Fruit fly (Drosophila melanogaster) whole organism, embryonic: ENCODE measurements around the gene Ice2.

Experiments
- Ada2b ChIP-seq: fragments of 200-800 bp; sonication (Bioruptor generic); IDR thresholded peaks from 2 replicates; pipeline ENCODE4 v1.3.6; 2022; ENCODE audit warnings: missing biosample characterization, missing genetic modification characterization
- CG10431 ChIP-seq: fragments of 200-800 bp; sonication (Bioruptor generic); optimal IDR thresholded peaks from 3 replicates; lab custom pipeline; 2018; ENCODE audit warnings: missing biosample characterization, mild to moderate bottlenecking, missing genetic modification characterization
- CG10462 ChIP-seq: fragments of 200-800 bp; sonication (Bioruptor generic); optimal IDR thresholded peaks from 2 replicates; lab custom pipeline; 2016; ENCODE audit warnings: missing biosample characterization, missing genetic modification characterization
- CG10565 ChIP-seq: fragments of 200-800 bp; sonication (Bioruptor generic); optimal IDR thresholded peaks from 3 replicates; lab custom pipeline; 2016; ENCODE audit warnings: missing biosample characterization, mild to moderate bottlenecking, missing genetic modification characterization
- CG11085 ChIP-seq: fragments of 200-800 bp; sonication (Bioruptor generic); IDR thresholded peaks from 2 replicates; pipeline ENCODE4 v1.3.6; 2022; ENCODE audit warnings: missing biosample characterization, missing genetic modification characterization
- CG12236 ChIP-seq: fragments of 200-800 bp; sonication (Bioruptor generic); optimal IDR thresholded peaks from 2 replicates; lab custom pipeline; 2016; ENCODE audit warnings: missing biosample characterization, missing genetic modification characterization
- CG12299 ChIP-seq: fragments of 200-800 bp; sonication (Bioruptor generic); optimal IDR thresholded peaks from 2 replicates; lab custom pipeline; 2018; ENCODE audit warnings: missing biosample characterization, mild to moderate bottlenecking, missing genetic modification characterization
- CG13894 ChIP-seq: fragments of 200-800 bp; sonication (Bioruptor generic); optimal IDR thresholded peaks from 3 replicates; lab custom pipeline; 2018; ENCODE audit warnings: missing biosample characterization, mild to moderate bottlenecking, missing genetic modification characterization, moderate library complexity
- CG14710 ChIP-seq: fragments of 200-800 bp; sonication (Bioruptor generic); optimal IDR thresholded peaks from 3 replicates; lab custom pipeline; 2019; ENCODE audit warnings: missing biosample characterization, mild to moderate bottlenecking, missing genetic modification characterization, moderate library complexity
- CG16863 ChIP-seq: fragments of 200-800 bp; sonication (Bioruptor generic); optimal IDR thresholded peaks from 3 replicates; lab custom pipeline; 2016; ENCODE audit warnings: missing biosample characterization, missing genetic modification characterization
- CG18619 ChIP-seq: fragments of 200-800 bp; sonication (Bioruptor generic); optimal IDR thresholded peaks from 3 replicates; lab custom pipeline; 2017; ENCODE audit warnings: missing biosample characterization, mild to moderate bottlenecking, missing genetic modification characterization
- CG32767 ChIP-seq: fragments of 200-800 bp; sonication (Bioruptor generic); IDR thresholded peaks from 2 replicates; pipeline ENCODE4 v1.3.6; 2022; ENCODE audit warnings: missing biosample characterization, missing genetic modification characterization
- CG32772 ChIP-seq: fragments of 200-800 bp; sonication (Bioruptor generic); IDR thresholded peaks from 2 replicates; pipeline ENCODE4 v1.3.6; 2022; ENCODE audit warnings: missing biosample characterization, missing genetic modification characterization
- CG3281 ChIP-seq: fragments of 200-800 bp; sonication (Bioruptor generic); optimal IDR thresholded peaks from 3 replicates; lab custom pipeline; 2017; ENCODE audit warnings: missing biosample characterization, mild to moderate bottlenecking, missing genetic modification characterization
- CG33213 ChIP-seq: fragments of 200-800 bp; sonication (Bioruptor generic); optimal IDR thresholded peaks from 3 replicates; lab custom pipeline; 2016; ENCODE audit warnings: missing biosample characterization, missing genetic modification characterization
- CG34224 ChIP-seq: fragments of 200-800 bp; sonication (Bioruptor generic); IDR thresholded peaks from 3 replicates; pipeline ENCODE4 v1.3.6; 2022; ENCODE audit warnings: missing biosample characterization, missing genetic modification characterization; ENCODE audit not compliant: partially characterized antibody
- CG4617 ChIP-seq: fragments of 200-800 bp; sonication (Bioruptor generic); optimal IDR thresholded peaks from 3 replicates; lab custom pipeline; 2016; ENCODE audit warnings: missing biosample characterization, missing genetic modification characterization, borderline replicate concordance
- CG6689 ChIP-seq: fragments of 200-800 bp; sonication (Bioruptor generic); IDR thresholded peaks from 2 replicates; pipeline ENCODE4 v1.3.6; 2022; ENCODE audit warnings: missing biosample characterization, missing genetic modification characterization
- CG6813 ChIP-seq: fragments of 200-800 bp; sonication (Bioruptor generic); optimal IDR thresholded peaks from 2 replicates; lab custom pipeline; 2017; ENCODE audit warnings: missing biosample characterization, missing genetic modification characterization, mild to moderate bottlenecking, moderate library complexity, missing genetic modification reagents
- CG7745 ChIP-seq: fragments of 200-800 bp; sonication (Bioruptor generic); optimal IDR thresholded peaks from 2 replicates; lab custom pipeline; 2018; ENCODE audit warnings: missing biosample characterization, mild to moderate bottlenecking, missing genetic modification characterization, moderate library complexity
- CG7963 ChIP-seq: fragments of 200-800 bp; sonication (Bioruptor generic); IDR thresholded peaks from 3 replicates; pipeline ENCODE4 v1.3.6; 2022; ENCODE audit warnings: missing biosample characterization, missing genetic modification characterization; ENCODE audit not compliant: partially characterized antibody
- CG9437 ChIP-seq: fragments of 200-800 bp; sonication (Bioruptor generic); optimal IDR thresholded peaks from 2 replicates; lab custom pipeline; 2018; ENCODE audit warnings: missing biosample characterization, mild to moderate bottlenecking, missing genetic modification characterization
- CoRest ChIP-seq: fragments of 200-800 bp; sonication (Bioruptor generic); optimal IDR thresholded peaks from 3 replicates; lab custom pipeline; 2018; ENCODE audit warnings: missing biosample characterization, mild to moderate bottlenecking, missing genetic modification characterization, moderate library complexity
- Deaf1 ChIP-seq: fragments of 200-800 bp; optimal IDR thresholded peaks from 3 replicates; lab custom pipeline; 2019; ENCODE audit warnings: missing biosample characterization, mild to moderate bottlenecking, missing genetic modification characterization, moderate library complexity
- Fer3 ChIP-seq: fragments of 200-800 bp; sonication (Bioruptor generic); optimal IDR thresholded peaks from 2 replicates; lab custom pipeline; 2018; ENCODE audit warnings: missing biosample characterization, mild to moderate bottlenecking, missing genetic modification characterization, moderate library complexity
- Gsc ChIP-seq: fragments of 200-800 bp; sonication (Bioruptor generic); IDR thresholded peaks from 2 replicates; pipeline ENCODE4 v1.3.6; 2022; ENCODE audit warnings: missing biosample characterization, missing genetic modification characterization
- Hmr ChIP-seq: fragments of 200-800 bp; sonication (Bioruptor generic); optimal IDR thresholded peaks from 3 replicates; lab custom pipeline; 2017; ENCODE audit warnings: mild to moderate bottlenecking, missing biosample characterization, missing genetic modification reagents, missing genetic modification characterization
- Lpt ChIP-seq: fragments of >200 bp; optimal IDR thresholded peaks from 2 replicates; lab custom pipeline; 2018; ENCODE audit warnings: missing biosample characterization, missing genetic modification characterization
- MBD-R2 ChIP-seq: fragments of 200-800 bp; sonication (Bioruptor generic); IDR thresholded peaks from 2 replicates; pipeline ENCODE4 v1.3.6; 2022; ENCODE audit warnings: missing biosample characterization, missing genetic modification characterization
- Med ChIP-seq: fragments of 200-800 bp; sonication (Bioruptor generic); peaks from one replicate; lab custom pipeline; 2016; ENCODE audit warnings: missing biosample characterization, missing genetic modification characterization, mild to moderate bottlenecking, inconsistent platforms, moderate library complexity
- Trl ChIP-seq, 3 experiments: fragments of >200 bp in 2 of 3; fragments of 200-800 bp in 1 of 3; sonication (Bioruptor generic) in 1 of 3; optimal IDR thresholded peaks; 2 replicates in 1 of 3; 3 replicates in 2 of 3; lab custom pipeline; 2016 to 2017; ENCODE audit warnings: missing biosample characterization in 1 of 3, missing genetic modification characterization in 1 of 3
- Xrp1 ChIP-seq: fragments of 200-800 bp; sonication (Bioruptor generic); IDR thresholded peaks from 2 replicates; pipeline ENCODE4 v1.3.6; 2022; ENCODE audit warnings: missing biosample characterization, missing genetic modification characterization
- ase ChIP-seq: fragments of 200-800 bp; sonication (Bioruptor generic); IDR thresholded peaks from 3 replicates; pipeline ENCODE4 v1.3.6; 2022; ENCODE audit warnings: missing biosample characterization, missing genetic modification characterization
- chn ChIP-seq: fragments of 200-800 bp; sonication (Bioruptor generic); optimal IDR thresholded peaks from 2 replicates; lab custom pipeline; 2016; ENCODE audit warnings: missing biosample characterization, missing genetic modification characterization
- corto ChIP-seq: fragments of 200-800 bp; sonication (Bioruptor generic); optimal IDR thresholded peaks from 2 replicates; lab custom pipeline; 2016; ENCODE audit warnings: missing biosample characterization, mild to moderate bottlenecking, missing genetic modification characterization, moderate library complexity
- dmrt11E ChIP-seq: fragments of 200-800 bp; sonication (Bioruptor generic); optimal IDR thresholded peaks from 3 replicates; lab custom pipeline; 2018; ENCODE audit warnings: missing biosample characterization, mild to moderate bottlenecking, missing genetic modification characterization, moderate library complexity
- exex ChIP-seq: fragments of 200-800 bp; sonication (Bioruptor generic); optimal IDR thresholded peaks from 4 replicates; lab custom pipeline; 2018; ENCODE audit warnings: missing biosample characterization, mild to moderate bottlenecking, missing genetic modification characterization, moderate library complexity
- fd3F ChIP-seq: fragments of 200-800 bp; sonication (Bioruptor generic); optimal IDR thresholded peaks from 2 replicates; lab custom pipeline; 2018; ENCODE audit warnings: missing biosample characterization, mild to moderate bottlenecking, missing genetic modification characterization, moderate library complexity
- gcm ChIP-seq: fragments of 200-800 bp; sonication (Bioruptor generic); optimal IDR thresholded peaks from 2 replicates; lab custom pipeline; 2019; ENCODE audit warnings: missing biosample characterization, mild to moderate bottlenecking, missing genetic modification characterization, moderate library complexity
- gfzf ChIP-seq: fragments of 200-800 bp; sonication (Bioruptor generic); optimal IDR thresholded peaks from 2 replicates; lab custom pipeline; 2016; ENCODE audit warnings: missing biosample characterization, mild to moderate bottlenecking, missing genetic modification characterization, moderate library complexity
- hb ChIP-seq: fragments of 200-800 bp; sonication (Bioruptor generic); IDR thresholded peaks from 3 replicates; pipeline ENCODE4 v1.3.6; 2022; ENCODE audit warnings: missing biosample characterization, missing genetic modification characterization; ENCODE audit not compliant: partially characterized antibody
- her ChIP-seq: fragments of 200-800 bp; sonication (Bioruptor generic); optimal IDR thresholded peaks from 2 replicates; lab custom pipeline; 2016; ENCODE audit warnings: missing biosample characterization, missing genetic modification characterization
- lbe ChIP-seq: fragments of 200-800 bp; sonication (Bioruptor generic); optimal IDR thresholded peaks from 2 replicates; lab custom pipeline; 2016; ENCODE audit warnings: missing biosample characterization, mild to moderate bottlenecking, missing genetic modification characterization
- p53 ChIP-seq: fragments of 200-800 bp; sonication (Bioruptor generic); optimal IDR thresholded peaks from 2 replicates; lab custom pipeline; 2016; ENCODE audit warnings: missing biosample characterization, missing genetic modification characterization
- psq ChIP-seq: fragments of 200-800 bp; sonication (Bioruptor generic); optimal IDR thresholded peaks from 2 replicates; lab custom pipeline; 2017; ENCODE audit warnings: missing biosample characterization, missing genetic modification characterization
- sens ChIP-seq: fragments of 200-800 bp; sonication (Bioruptor generic); peaks from one replicate; lab custom pipeline; 2016; ENCODE audit warnings: missing biosample characterization, missing genetic modification characterization
- sna ChIP-seq: fragments of 200-800 bp; sonication (Bioruptor generic); IDR thresholded peaks from 2 replicates; pipeline ENCODE4 v1.3.6; 2022; ENCODE audit warnings: missing biosample characterization, missing genetic modification characterization; ENCODE audit not compliant: partially characterized antibody
- sug ChIP-seq: fragments of 200-800 bp; optimal IDR thresholded peaks from 2 replicates; lab custom pipeline; 2019; ENCODE audit warnings: missing biosample characterization, mild to moderate bottlenecking, missing genetic modification characterization, moderate library complexity
- tap ChIP-seq: fragments of 200-800 bp; optimal IDR thresholded peaks from 3 replicates; lab custom pipeline; 2019; ENCODE audit warnings: missing biosample characterization, mild to moderate bottlenecking, missing genetic modification characterization, moderate library complexity
- trh ChIP-seq: fragments of 200-800 bp; sonication (Bioruptor generic); optimal IDR thresholded peaks from 2 replicates; lab custom pipeline; 2016; ENCODE audit warnings: missing biosample characterization, missing genetic modification characterization
- tup ChIP-seq: fragments of 200-800 bp; sonication (Bioruptor generic); optimal IDR thresholded peaks from 2 replicates; lab custom pipeline; 2016; ENCODE audit warnings: missing biosample characterization, mild to moderate bottlenecking, missing genetic modification characterization, moderate library complexity

Ice2 gene

dm6 chr3R:21158643-21159042 lies 28.6 kb downstream of the Ice2 start (continued):
- TF ChIP-seq CG10565 (GFP tag; lab: Kevin White, UChicago): no peak
- no peak for TF ChIP-seq CG32772 (GFP tag; lab: Robert Waterston, UW)
- TF ChIP-seq dmrt11E (tag; lab: Kevin White, UChicago): no peak
- TF ChIP-seq chn (GFP tag; lab: Kevin White, UChicago): no peak
- TF ChIP-seq gfzf (GFP tag; lab: Kevin White, UChicago): no peak
- no peak for TF ChIP-seq CG7745
- no peak for TF ChIP-seq sna (GFP tag; lab: Robert Waterston, UW)
- peak; percentile 21 for TF ChIP-seq CG6813
- no peak for TF ChIP-seq CG33213 (GFP tag; lab: Kevin White, UChicago)
- TF ChIP-seq her (GFP tag; lab: Kevin White, UChicago): no peak
- TF ChIP-seq CG14710: peak; percentile 11
- no peak for TF ChIP-seq p53 (GFP tag; lab: Kevin White, UChicago)
- peak; percentile 34 for TF ChIP-seq CG3281 (GFP tag; lab: Kevin White, UChicago)
- TF ChIP-seq CG12299: no peak
- no peak for TF ChIP-seq Lpt
- no peak for TF ChIP-seq Trl (optimal IDR thresholded peaks at IDR 0.05; lab: Kevin White, UChicago)
- TF ChIP-seq Trl (GFP tag; optimal IDR thresholded peaks at IDR 0.05; lab: Kevin White, UChicago): no peak
- no peak for TF ChIP-seq sug (tag; lab: Kevin White, UChicago)
- no peak for TF ChIP-seq CG13894 (tag; lab: Kevin White, UChicago)
- no peak for TF ChIP-seq psq
- no peak for TF ChIP-seq CG9437
- no peak for TF ChIP-seq Deaf1 (tag; lab: Kevin White, UChicago)
- TF ChIP-seq exex (tag; lab: Kevin White, UChicago): no peak
- no peak for TF ChIP-seq CG32767 (GFP tag; lab: Robert Waterston, UW)
- 0 out of 2 replicates have a peak, but pooled peaks have one; percentile 22 for TF ChIP-seq Xrp1 (GFP tag; lab: Robert Waterston, UW)
- TF ChIP-seq lbe: no peak
- peak; percentile 80 for TF ChIP-seq sens (GFP tag; lab: Kevin White, UChicago)
- no peak for TF ChIP-seq tup (GFP tag; lab: Kevin White, UChicago)
- TF ChIP-seq CG18619 (GFP tag; lab: Kevin White, UChicago): no peak
- no peak for TF ChIP-seq ase
- TF ChIP-seq hb (GFP tag; lab: Robert Waterston, UW): no peak
- TF ChIP-seq corto (GFP tag; lab: Kevin White, UChicago): no peak
- peak; percentile 62 for TF ChIP-seq Med (GFP tag; lab: Kevin White, UChicago)
- no peak for TF ChIP-seq CG7963 (GFP tag; lab: Robert Waterston, UW)
- no peak for TF ChIP-seq tap (tag; lab: Kevin White, UChicago)
- peak; percentile 5 for TF ChIP-seq CoRest (tag; lab: Kevin White, UChicago)
- TF ChIP-seq CG10431 (GFP tag; lab: Kevin White, UChicago): no peak
- peak; percentile 44 for TF ChIP-seq fd3F (GFP tag; lab: Kevin White, UChicago)
- TF ChIP-seq CG6689 (GFP tag; lab: Robert Waterston, UW): no peak
- TF ChIP-seq Hmr (GFP tag; lab: Kevin White, UChicago): peak; percentile 40
- TF ChIP-seq CG34224 (GFP tag; lab: Robert Waterston, UW): no peak
- no peak for TF ChIP-seq MBD-R2
- no peak for TF ChIP-seq CG12236
- TF ChIP-seq CG11085 (GFP tag; lab: Robert Waterston, UW): no peak
- no peak for TF ChIP-seq Ada2b (GFP tag; lab: Robert Waterston, UW)
- no peak for TF ChIP-seq CG10462 (GFP tag; lab: Kevin White, UChicago)
- TF ChIP-seq CG16863 (GFP tag; lab: Kevin White, UChicago): no peak
- no peak for TF ChIP-seq Gsc (GFP tag; lab: Robert Waterston, UW)
- no peak for TF ChIP-seq gcm (GFP tag; lab: Kevin White, UChicago)
- no peak for TF ChIP-seq trh (GFP tag; lab: Kevin White, UChicago)
- TF ChIP-seq Fer3 (tag; lab: Kevin White, UChicago): peak; percentile 24
- TF ChIP-seq CG4617 (GFP tag; lab: Kevin White, UChicago): no peak
